Worm (Caenorhabditis elegans) whole organism, L2 larva: ENCODE results near the gene ccz-1.

ENCODE experiments used
- C34F6.9 ChIP-seq: fragments of 150-350 bp; optimal IDR thresholded peaks from 2 replicates; lab custom pipeline; 2014; ENCODE audit warnings: missing biosample characterization, missing genetic modification characterization
- R02D3.7 ChIP-seq: fragments of 150-350 bp; optimal IDR thresholded peaks from 2 replicates; lab custom pipeline; 2014; ENCODE audit warnings: missing biosample characterization, missing genetic modification characterization
- ama-1 ChIP-seq: fragments of 150-350 bp; optimal IDR thresholded peaks from 2 replicates; lab custom pipeline; 2018; ENCODE audit warnings: inconsistent platforms
- egl-27 ChIP-seq: sonication (generic microtip); optimal IDR thresholded peaks from 3 replicates; lab custom pipeline; 2017; ENCODE audit warnings: missing biosample characterization, missing genetic modification reagents, missing genetic modification characterization
- lin-13 ChIP-seq: fragments of 150-350 bp; optimal IDR thresholded peaks from 2 replicates; lab custom pipeline; 2014; ENCODE audit warnings: missing biosample characterization, missing genetic modification reagents, missing genetic modification characterization
- lin-39 ChIP-seq: fragments of 150-350 bp; optimal IDR thresholded peaks from 2 replicates; lab custom pipeline; 2014; ENCODE audit warnings: missing biosample characterization, missing genetic modification reagents, missing genetic modification characterization
- lsy-2 ChIP-seq, 2 experiments: fragments of 150-350 bp in 1 of 2; sonication (generic microtip) in 1 of 2; optimal IDR thresholded peaks; 2 replicates each; lab custom pipeline; 2014 to 2017; ENCODE audit warnings: missing biosample characterization in 2 of 2, missing genetic modification characterization in 2 of 2
- mab-5 ChIP-seq: fragments of 150-350 bp; optimal IDR thresholded peaks from 2 replicates; lab custom pipeline; 2014; ENCODE audit warnings: missing biosample characterization, missing genetic modification characterization
- nhr-11 ChIP-seq: fragments of 150-350 bp; optimal IDR thresholded peaks from 2 replicates; lab custom pipeline; 2014; ENCODE audit warnings: missing biosample characterization, missing genetic modification characterization
- nhr-12 ChIP-seq: fragments of 150-350 bp; optimal IDR thresholded peaks from 2 replicates; lab custom pipeline; 2014; ENCODE audit warnings: missing biosample characterization, missing genetic modification characterization
- nhr-23 ChIP-seq: fragments of 150-350 bp; optimal IDR thresholded peaks from 2 replicates; lab custom pipeline; 2014; ENCODE audit warnings: missing biosample characterization, missing genetic modification reagents, missing genetic modification characterization
- nhr-25 ChIP-seq: fragments of 150-350 bp; sonication (generic microtip); optimal IDR thresholded peaks from 3 replicates; lab custom pipeline; 2014; ENCODE audit warnings: missing biosample characterization, missing genetic modification characterization
- nhr-77 ChIP-seq: fragments of 150-350 bp; optimal IDR thresholded peaks from 2 replicates; lab custom pipeline; 2014; ENCODE audit warnings: missing biosample characterization, missing genetic modification characterization
- unc-62 ChIP-seq: fragments of 150-350 bp; optimal IDR thresholded peaks from 2 replicates; lab custom pipeline; 2014; ENCODE audit warnings: missing biosample characterization, missing genetic modification reagents, missing genetic modification characterization

- no peak for TF ChIP-seq mab-5 (tag; lab: Kevin White, UChicago)
- no peak for TF ChIP-seq egl-27 (tag; lab: Kevin White, UChicago)
- no peak for TF ChIP-seq unc-62
- no peak for TF ChIP-seq lsy-2 (tag; optimal IDR thresholded peaks at IDR 0.05; lab: Kevin White, UChicago)
- TF ChIP-seq nhr-12 (tag; lab: Kevin White, UChicago), result no peak
- no peak for TF ChIP-seq lin-39 (tag; lab: Kevin White, UChicago)
- no peak for TF ChIP-seq nhr-77 (tag; lab: Kevin White, UChicago)
- no peak for TF ChIP-seq nhr-25
- TF ChIP-seq nhr-23, result no peak
- no peak for TF ChIP-seq lin-13 (GFP tag; lab: Kevin White, UChicago)
- TF ChIP-seq ama-1 (lab: Kevin White, UChicago), result no peak
- no peak for TF ChIP-seq R02D3.7 (tag; lab: Kevin White, UChicago)
- no peak for TF ChIP-seq C34F6.9 (tag; lab: Kevin White, UChicago)
- TF ChIP-seq nhr-11, result no peak
These were observed 2.8 kb downstream of the ccz-1 start for ce11 chrV:13681445-13681844.
